Worm (Caenorhabditis elegans) whole organism, L3 larva: ENCODE measurements around the gene rbm-22.

Source experiments
- aly-2 ChIP-seq: fragments of 150-350 bp; optimal IDR thresholded peaks from 2 replicates; lab custom pipeline; 2014; ENCODE audit warnings: missing biosample characterization, missing genetic modification characterization
- ama-1 ChIP-seq: fragments of 150-350 bp; optimal IDR thresholded peaks from 2 replicates; lab custom pipeline; 2018
- daf-12 ChIP-seq: fragments of 150-350 bp; optimal IDR thresholded peaks from 2 replicates; lab custom pipeline; 2014; ENCODE audit warnings: missing biosample characterization, missing genetic modification reagents, missing genetic modification characterization
- fkh-2 ChIP-seq: fragments of 150-350 bp; optimal IDR thresholded peaks from 2 replicates; lab custom pipeline; 2014; ENCODE audit warnings: missing biosample characterization, missing genetic modification reagents, missing genetic modification characterization
- nhr-11 ChIP-seq: fragments of 150-350 bp; optimal IDR thresholded peaks from 2 replicates; lab custom pipeline; 2014; ENCODE audit warnings: missing biosample characterization, missing genetic modification characterization
- nhr-28 ChIP-seq: fragments of 150-350 bp; optimal IDR thresholded peaks from 2 replicates; lab custom pipeline; 2014; ENCODE audit warnings: missing biosample characterization, missing genetic modification characterization
- nhr-77 ChIP-seq: fragments of 150-350 bp; optimal IDR thresholded peaks from 2 replicates; lab custom pipeline; 2014; ENCODE audit warnings: missing biosample characterization, missing genetic modification characterization
- snpc-4 ChIP-seq: fragments of 150-350 bp; optimal IDR thresholded peaks from 2 replicates; lab custom pipeline; 2014; ENCODE audit warnings: missing biosample characterization, missing genetic modification characterization
- zag-1 ChIP-seq: fragments of 150-350 bp; optimal IDR thresholded peaks from 2 replicates; lab custom pipeline; 2014; ENCODE audit warnings: missing biosample characterization, missing genetic modification characterization

- TF ChIP-seq ama-1 (no peak), fkh-2 (tag; lab: Kevin White, UChicago) (no peak), aly-2 (no peak), snpc-4 (no peak), nhr-28 (tag; lab: Kevin White, UChicago) (no peak), nhr-77 (no peak), daf-12 (tag; lab: Kevin White, UChicago) (no peak), nhr-11 (tag; lab: Kevin White, UChicago) (no peak), zag-1 (no peak)
These were observed 7.2 kb upstream of the rbm-22 start for ce11 chrIV:10854042-10854441.
